Fruit fly (Drosophila melanogaster) whole organism, embryonic: ENCODE measurements around the gene Nazo.

Experiments used
- Adf1 ChIP-seq: fragments of 200-800 bp; sonication (Bioruptor generic); IDR thresholded peaks from 2 replicates; pipeline ENCODE4 v1.3.6; 2022; ENCODE audit warnings: missing biosample characterization, missing genetic modification characterization
- B-H2 ChIP-seq: fragments of 200-800 bp; sonication (Bioruptor generic); optimal IDR thresholded peaks from 2 replicates; lab custom pipeline; 2018; ENCODE audit warnings: missing biosample characterization, mild to moderate bottlenecking, missing genetic modification characterization
- C15 ChIP-seq: fragments of 200-800 bp; sonication (Bioruptor generic); IDR thresholded peaks from 3 replicates; pipeline ENCODE4 v1.3.6; 2022; ENCODE audit warnings: missing biosample characterization, missing genetic modification characterization
- CG11456 ChIP-seq: fragments of 200-800 bp; sonication (Bioruptor generic); IDR thresholded peaks from 3 replicates; pipeline ENCODE4 v1.3.6; 2022; ENCODE audit warnings: missing biosample characterization, missing genetic modification characterization
- CG11504 ChIP-seq: fragments of 200-800 bp; sonication (Bioruptor generic); optimal IDR thresholded peaks from 3 replicates; lab custom pipeline; 2019; ENCODE audit warnings: missing biosample characterization, mild to moderate bottlenecking, missing genetic modification characterization, moderate library complexity
- CG11695 ChIP-seq: fragments of 200-800 bp; sonication (Bioruptor generic); IDR thresholded peaks from 3 replicates; pipeline ENCODE4 v1.3.6; 2022; ENCODE audit warnings: missing biosample characterization, missing genetic modification characterization
- CG13894 ChIP-seq: fragments of 200-800 bp; sonication (Bioruptor generic); optimal IDR thresholded peaks from 3 replicates; lab custom pipeline; 2018; ENCODE audit warnings: missing biosample characterization, mild to moderate bottlenecking, missing genetic modification characterization, moderate library complexity
- CG1529 ChIP-seq: fragments of 200-800 bp; sonication (Bioruptor generic); optimal IDR thresholded peaks from 3 replicates; lab custom pipeline; 2018; ENCODE audit warnings: missing biosample characterization, missing genetic modification characterization
- CG15479 ChIP-seq: fragments of 200-800 bp; sonication (Bioruptor generic); optimal IDR thresholded peaks from 3 replicates; lab custom pipeline; 2019; ENCODE audit warnings: missing biosample characterization, mild to moderate bottlenecking, missing genetic modification characterization, moderate library complexity
- CG16779 ChIP-seq: fragments of 200-800 bp; sonication (Bioruptor generic); IDR thresholded peaks from 2 replicates; pipeline ENCODE4 v1.3.6; 2022; ENCODE audit warnings: missing biosample characterization, missing genetic modification characterization
- CG16815 ChIP-seq: fragments of 200-800 bp; sonication (Bioruptor generic); optimal IDR thresholded peaks from 3 replicates; lab custom pipeline; 2017; ENCODE audit warnings: missing biosample characterization, mild to moderate bottlenecking, missing genetic modification characterization
- CG3065 ChIP-seq: fragments of 200-800 bp; sonication (Bioruptor generic); optimal IDR thresholded peaks from 2 replicates; lab custom pipeline; 2016; ENCODE audit warnings: missing biosample characterization, missing genetic modification characterization
- CG3163 ChIP-seq: fragments of 200-800 bp; sonication (Bioruptor generic); optimal IDR thresholded peaks from 3 replicates; lab custom pipeline; 2016; ENCODE audit warnings: missing biosample characterization, missing genetic modification characterization
- CG33213 ChIP-seq: fragments of 200-800 bp; sonication (Bioruptor generic); optimal IDR thresholded peaks from 3 replicates; lab custom pipeline; 2016; ENCODE audit warnings: missing biosample characterization, missing genetic modification characterization
- CG7963 ChIP-seq: fragments of 200-800 bp; sonication (Bioruptor generic); IDR thresholded peaks from 3 replicates; pipeline ENCODE4 v1.3.6; 2022; ENCODE audit warnings: missing biosample characterization, missing genetic modification characterization; ENCODE audit not compliant: partially characterized antibody
- CG8944 ChIP-seq: fragments of 200-800 bp; sonication (Bioruptor generic); optimal IDR thresholded peaks from 3 replicates; lab custom pipeline; 2016; ENCODE audit warnings: missing biosample characterization, missing genetic modification characterization
- CoRest ChIP-seq: fragments of 200-800 bp; sonication (Bioruptor generic); optimal IDR thresholded peaks from 3 replicates; lab custom pipeline; 2018; ENCODE audit warnings: missing biosample characterization, mild to moderate bottlenecking, missing genetic modification characterization, moderate library complexity
- Deaf1 ChIP-seq: fragments of 200-800 bp; optimal IDR thresholded peaks from 3 replicates; lab custom pipeline; 2019; ENCODE audit warnings: missing biosample characterization, mild to moderate bottlenecking, missing genetic modification characterization, moderate library complexity
- Dll ChIP-seq: fragments of 200-800 bp; sonication (Bioruptor generic); IDR thresholded peaks from 4 replicates; pipeline ENCODE4 v1.3.6; 2022; ENCODE audit warnings: missing biosample characterization, missing genetic modification characterization; ENCODE audit not compliant: partially characterized antibody
- Doc2 ChIP-seq: fragments of 200-800 bp; sonication (Bioruptor generic); IDR thresholded peaks from 2 replicates; pipeline ENCODE4 v1.3.6; 2022; ENCODE audit warnings: missing biosample characterization, missing genetic modification characterization
- E2f1 ChIP-seq: fragments of 200-800 bp; sonication (Bioruptor generic); IDR thresholded peaks from 2 replicates; pipeline ENCODE4 v1.3.6; 2022; ENCODE audit warnings: missing biosample characterization, missing genetic modification characterization
- Elba2 ChIP-seq: fragments of 200-800 bp; sonication (Bioruptor generic); optimal IDR thresholded peaks from 3 replicates; lab custom pipeline; 2016; ENCODE audit warnings: missing biosample characterization, missing genetic modification characterization
- Fer2 ChIP-seq: fragments of 200-800 bp; sonication (Bioruptor generic); optimal IDR thresholded peaks from 2 replicates; lab custom pipeline; 2018; ENCODE audit warnings: missing biosample characterization, mild to moderate bottlenecking, missing genetic modification characterization, moderate library complexity
- Gsc ChIP-seq: fragments of 200-800 bp; sonication (Bioruptor generic); IDR thresholded peaks from 2 replicates; pipeline ENCODE4 v1.3.6; 2022; ENCODE audit warnings: missing biosample characterization, missing genetic modification characterization
- Hr51 ChIP-seq, 2 experiments: fragments of 200-800 bp; sonication (Bioruptor generic); optimal IDR thresholded peaks; 2 replicates in 1 of 2; 3 replicates in 1 of 2; lab custom pipeline; 2016 to 2018; ENCODE audit warnings: missing biosample characterization in 2 of 2, missing genetic modification characterization in 2 of 2, mild to moderate bottlenecking in 1 of 2, moderate library complexity in 1 of 2
- Neu2 ChIP-seq: fragments of 200-800 bp; sonication (Bioruptor generic); optimal IDR thresholded peaks from 3 replicates; lab custom pipeline; 2016; ENCODE audit warnings: missing biosample characterization, missing genetic modification characterization, borderline replicate concordance
- Nf-YA ChIP-seq: fragments of 200-800 bp; sonication (Bioruptor generic); IDR thresholded peaks from 2 replicates; pipeline ENCODE4 v1.3.6; 2022; ENCODE audit warnings: missing biosample characterization, missing genetic modification characterization
- Sin3A ChIP-seq: fragments of >200 bp; optimal IDR thresholded peaks from 2 replicates; lab custom pipeline; 2018
- bab2 ChIP-seq: fragments of 200-800 bp; sonication (Bioruptor generic); optimal IDR thresholded peaks from 2 replicates; lab custom pipeline; 2016; ENCODE audit warnings: missing biosample characterization, missing genetic modification characterization
- btn ChIP-seq: fragments of 200-800 bp; sonication (Bioruptor generic); optimal IDR thresholded peaks from 2 replicates; lab custom pipeline; 2016; ENCODE audit warnings: missing biosample characterization, missing genetic modification characterization
- crol ChIP-seq: fragments of 200-800 bp; sonication (Bioruptor generic); IDR thresholded peaks from 2 replicates; pipeline ENCODE4 v1.3.6; 2022; ENCODE audit warnings: missing biosample characterization, missing genetic modification characterization
- dpn ChIP-seq, 2 experiments: fragments of 200-800 bp; sonication (Bioruptor generic); optimal IDR thresholded peaks; 3 replicates each; lab custom pipeline; 2016; ENCODE audit warnings: missing biosample characterization in 2 of 2, missing genetic modification characterization in 2 of 2
- emc ChIP-seq: fragments of 200-800 bp; sonication (Bioruptor generic); optimal IDR thresholded peaks from 2 replicates; lab custom pipeline; 2016; ENCODE audit warnings: missing biosample characterization, missing genetic modification characterization
- ems ChIP-seq: fragments of 200-800 bp; sonication (Bioruptor generic); optimal IDR thresholded peaks from 3 replicates; lab custom pipeline; 2016; ENCODE audit warnings: missing biosample characterization, missing genetic modification characterization
- en ChIP-seq: fragments of 200-800 bp; sonication (Bioruptor generic); optimal IDR thresholded peaks from 2 replicates; lab custom pipeline; 2016; ENCODE audit warnings: missing biosample characterization, missing genetic modification characterization
- ewg ChIP-seq: fragments of 200-800 bp; sonication (Bioruptor generic); optimal IDR thresholded peaks from 3 replicates; lab custom pipeline; 2017; ENCODE audit warnings: mild to moderate bottlenecking, missing biosample characterization, missing genetic modification reagents, missing genetic modification characterization
- hkb ChIP-seq, 2 experiments: fragments of 200-800 bp in 1 of 2; fragments of >200 bp in 1 of 2; sonication (Bioruptor generic) in 1 of 2; IDR thresholded peaks in 1 of 2; optimal IDR thresholded peaks in 1 of 2; 2 replicates each; pipeline versions ENCODE4 v1.3.6 to Lab custom; 2017 to 2022; ENCODE audit warnings: missing biosample characterization in 1 of 2, missing genetic modification characterization in 1 of 2
- jing ChIP-seq: fragments of 200-800 bp; sonication (Bioruptor generic); optimal IDR thresholded peaks from 2 replicates; lab custom pipeline; 2018; ENCODE audit warnings: missing biosample characterization, mild to moderate bottlenecking, missing genetic modification characterization
- knrl ChIP-seq: fragments of 200-800 bp; sonication (Bioruptor generic); IDR thresholded peaks from 3 replicates; pipeline ENCODE4 v1.3.6; 2022; ENCODE audit warnings: missing biosample characterization, missing genetic modification characterization; ENCODE audit not compliant: partially characterized antibody
- scrt ChIP-seq: fragments of 200-800 bp; sonication (Bioruptor generic); optimal IDR thresholded peaks from 2 replicates; lab custom pipeline; 2018; ENCODE audit warnings: missing biosample characterization, mild to moderate bottlenecking, missing genetic modification characterization, moderate library complexity
- sima ChIP-seq: fragments of 200-800 bp; sonication (Bioruptor generic); optimal IDR thresholded peaks from 2 replicates; lab custom pipeline; 2016; ENCODE audit warnings: missing biosample characterization, missing genetic modification characterization
- sisA ChIP-seq: fragments of 200-800 bp; sonication (Bioruptor generic); IDR thresholded peaks from 2 replicates; pipeline ENCODE4 v1.3.6; 2022; ENCODE audit warnings: missing biosample characterization, missing genetic modification characterization
- tgo ChIP-seq: fragments of 200-800 bp; sonication (Bioruptor generic); IDR thresholded peaks from 3 replicates; pipeline ENCODE4 v1.3.6; 2022; ENCODE audit warnings: missing biosample characterization, missing genetic modification characterization
- unpg ChIP-seq: fragments of 200-800 bp; sonication (Bioruptor generic); optimal IDR thresholded peaks from 3 replicates; lab custom pipeline; 2018; ENCODE audit warnings: missing biosample characterization, mild to moderate bottlenecking, missing genetic modification characterization, moderate library complexity
- z ChIP-seq: fragments of 200-800 bp; sonication (Bioruptor generic); IDR thresholded peaks from 3 replicates; pipeline ENCODE4 v1.3.6; 2022; ENCODE audit warnings: missing biosample characterization, missing genetic modification characterization

The Nazo gene

DNA sequence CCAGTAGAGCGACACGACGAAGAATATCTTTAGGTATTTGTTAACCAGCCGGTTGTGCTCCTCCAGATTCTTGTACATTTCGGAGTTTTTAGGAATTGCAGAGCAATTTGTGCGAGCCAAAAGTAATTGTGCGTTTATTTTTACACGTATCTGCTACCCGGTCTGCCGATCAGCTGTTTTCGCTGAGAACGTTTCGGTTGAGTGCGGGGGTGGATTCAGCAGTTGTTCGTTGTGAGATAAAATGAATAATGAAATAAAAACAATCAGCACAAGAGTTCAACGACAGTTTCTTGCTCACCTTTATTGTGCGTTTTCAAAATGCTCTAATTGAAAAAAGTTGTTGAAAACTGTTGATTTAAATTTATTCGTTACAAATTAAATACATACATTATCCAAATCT, 16.2 kb downstream of the Nazo start, which contains the start of gene nac (continued):
- TF ChIP-seq jing (no peak), Hr51 (GFP tag; optimal IDR thresholded peaks at IDR 0.05; lab: Kevin White, UChicago) (no peak), CG33213 (GFP tag; lab: Kevin White, UChicago) (no peak), sisA (no peak), z (GFP tag; lab: Robert Waterston, UW) (peak; percentile 78), knrl (GFP tag; lab: Robert Waterston, UW) (no peak), Nf-YA (no peak), Dll (GFP tag; lab: Robert Waterston, UW) (0 out of 4 replicates have a peak, but pooled peaks have one; percentile 42), tgo (GFP tag; lab: Robert Waterston, UW) (no peak), btn (GFP tag; lab: Kevin White, UChicago) (no peak), dpn (GFP tag; optimal IDR thresholded peaks at IDR 0.05; lab: Kevin White, UChicago) (peak; percentile 1 to 9), CoRest (tag; lab: Kevin White, UChicago) (no peak), CG16815 (GFP tag; lab: Kevin White, UChicago) (no peak), Fer2 (tag; lab: Kevin White, UChicago) (no peak), Neu2 (GFP tag; lab: Kevin White, UChicago) (no peak), emc (GFP tag; lab: Kevin White, UChicago) (no peak), CG11695 (no peak), hkb (optimal IDR thresholded peaks at IDR 0.05; lab: Kevin White, UChicago) (peak; percentile 97), hkb (GFP tag; IDR thresholded peaks at IDR 0.05; lab: Robert Waterston, UW) (no peak), Deaf1 (no peak), B-H2 (GFP tag; lab: Kevin White, UChicago) (no peak), CG3065 (GFP tag; lab: Kevin White, UChicago) (no peak), CG11504 (no peak), CG1529 (GFP tag; lab: Kevin White, UChicago) (no peak), CG7963 (GFP tag; lab: Robert Waterston, UW) (no peak), E2f1 (GFP tag; lab: Robert Waterston, UW) (no peak), CG13894 (tag; lab: Kevin White, UChicago) (no peak), ems (GFP tag; lab: Kevin White, UChicago) (no peak), crol (GFP tag; lab: Robert Waterston, UW) (no peak), en (GFP tag; lab: Kevin White, UChicago) (no peak), sima (GFP tag; lab: Kevin White, UChicago) (no peak), bab2 (no peak), ewg (GFP tag; lab: Kevin White, UChicago) (no peak), Sin3A (no peak), CG3163 (GFP tag; lab: Kevin White, UChicago) (no peak), CG16779 (no peak), Doc2 (GFP tag; lab: Robert Waterston, UW) (no peak), Gsc (GFP tag; lab: Robert Waterston, UW) (no peak), unpg (GFP tag; lab: Kevin White, UChicago) (no peak), CG11456 (GFP tag; lab: Robert Waterston, UW) (no peak), CG15479 (GFP tag; lab: Kevin White, UChicago) (peak; percentile 19), scrt (GFP tag; lab: Kevin White, UChicago) (no peak), C15 (GFP tag; lab: Robert Waterston, UW) (no peak), CG8944 (GFP tag; lab: Kevin White, UChicago) (no peak), Adf1 (GFP tag; lab: Robert Waterston, UW) (no peak), Elba2 (GFP tag; lab: Kevin White, UChicago) (no peak)
